Fruit fly (Drosophila melanogaster) whole organism, prepupa: ENCODE results near the gene pic.

Experiments
- Blimp-1 ChIP-seq: fragments of 200-800 bp; sonication (Bioruptor generic); optimal IDR thresholded peaks from 3 replicates; lab custom pipeline; 2017; ENCODE audit warnings: missing biosample characterization, missing genetic modification characterization, mild to moderate bottlenecking, moderate library complexity, missing genetic modification reagents
- CG10631 ChIP-seq: fragments of 200-800 bp; sonication (Bioruptor generic); optimal IDR thresholded peaks from 2 replicates; lab custom pipeline; 2016; ENCODE audit warnings: missing biosample characterization, missing genetic modification characterization
- CG10669 ChIP-seq: fragments of 200-800 bp; sonication (Bioruptor generic); optimal IDR thresholded peaks from 3 replicates; lab custom pipeline; 2018; ENCODE audit warnings: missing biosample characterization, mild to moderate bottlenecking, missing genetic modification characterization, moderate library complexity
- CG11762 ChIP-seq: fragments of 200-800 bp; sonication (Bioruptor generic); optimal IDR thresholded peaks from 3 replicates; lab custom pipeline; 2016; ENCODE audit warnings: missing biosample characterization, missing genetic modification characterization; ENCODE audit not compliant: insufficient read depth
- CG11902 ChIP-seq: fragments of 200-800 bp; sonication (Bioruptor generic); optimal IDR thresholded peaks from 3 replicates; lab custom pipeline; 2016; ENCODE audit warnings: missing biosample characterization, missing genetic modification characterization
- CG15336 ChIP-seq: fragments of 200-800 bp; sonication (Bioruptor generic); IDR thresholded peaks from 2 replicates; pipeline ENCODE4 v1.3.6; 2022; ENCODE audit warnings: missing biosample characterization, missing genetic modification characterization
- CG1621 ChIP-seq: fragments of 200-800 bp; sonication (Bioruptor generic); optimal IDR thresholded peaks from 3 replicates; lab custom pipeline; 2018; ENCODE audit warnings: missing biosample characterization, mild to moderate bottlenecking, missing genetic modification characterization
- CG16779 ChIP-seq: fragments of 200-800 bp; sonication (Bioruptor generic); optimal IDR thresholded peaks from 3 replicates; lab custom pipeline; 2017; ENCODE audit warnings: missing biosample characterization, mild to moderate bottlenecking, missing genetic modification characterization
- CG3032 ChIP-seq: fragments of 200-800 bp; optimal IDR thresholded peaks from 2 replicates; lab custom pipeline; 2019; ENCODE audit warnings: missing biosample characterization, mild to moderate bottlenecking, missing genetic modification characterization, moderate library complexity
- CG32006 ChIP-seq: fragments of 200-800 bp; sonication (Bioruptor generic); optimal IDR thresholded peaks from 3 replicates; lab custom pipeline; 2017; ENCODE audit warnings: missing biosample characterization, mild to moderate bottlenecking, missing genetic modification characterization
- CG3919 ChIP-seq: fragments of 200-800 bp; sonication (Bioruptor generic); optimal IDR thresholded peaks from 3 replicates; lab custom pipeline; 2016; ENCODE audit warnings: missing biosample characterization, missing genetic modification characterization
- CG4318 ChIP-seq: fragments of 200-800 bp; sonication (Bioruptor generic); optimal IDR thresholded peaks from 3 replicates; lab custom pipeline; 2017; ENCODE audit warnings: missing biosample characterization, mild to moderate bottlenecking, missing genetic modification characterization
- CG6163 ChIP-seq: fragments of 200-800 bp; sonication (Bioruptor generic); IDR thresholded peaks from 3 replicates; pipeline ENCODE4 v1.3.6; 2022; ENCODE audit warnings: missing biosample characterization, missing genetic modification characterization
- CG6276 ChIP-seq: fragments of 200-800 bp; sonication (Bioruptor generic); optimal IDR thresholded peaks from 2 replicates; lab custom pipeline; 2017; ENCODE audit warnings: missing biosample characterization, mild to moderate bottlenecking, missing genetic modification characterization
- CG6792 ChIP-seq: fragments of 200-800 bp; sonication (Bioruptor generic); optimal IDR thresholded peaks from 3 replicates; lab custom pipeline; 2016; ENCODE audit warnings: missing biosample characterization, missing genetic modification characterization
- CG6808 ChIP-seq: fragments of 200-800 bp; sonication (Bioruptor generic); optimal IDR thresholded peaks from 3 replicates; lab custom pipeline; 2017; ENCODE audit warnings: missing biosample characterization, missing genetic modification characterization, mild to moderate bottlenecking, moderate library complexity, missing genetic modification reagents
- CG6854 ChIP-seq: fragments of 200-800 bp; sonication (Bioruptor generic); optimal IDR thresholded peaks from 2 replicates; lab custom pipeline; 2017; ENCODE audit warnings: missing biosample characterization, mild to moderate bottlenecking, missing genetic modification characterization
- CG7368 ChIP-seq: fragments of 200-800 bp; sonication (Bioruptor generic); optimal IDR thresholded peaks from 3 replicates; lab custom pipeline; 2016; ENCODE audit warnings: missing biosample characterization, missing genetic modification characterization
- CG8119 ChIP-seq: fragments of 200-800 bp; sonication (Bioruptor generic); IDR thresholded peaks from 3 replicates; pipeline ENCODE4 v1.3.6; 2022; ENCODE audit warnings: missing biosample characterization, missing genetic modification characterization
- CG8319 ChIP-seq: fragments of 200-800 bp; sonication (Bioruptor generic); optimal IDR thresholded peaks from 3 replicates; lab custom pipeline; 2016; ENCODE audit warnings: missing biosample characterization, missing genetic modification characterization
- CG8632 ChIP-seq: fragments of 200-800 bp; sonication (Bioruptor generic); optimal IDR thresholded peaks from 3 replicates; lab custom pipeline; 2016; ENCODE audit warnings: missing biosample characterization, missing genetic modification characterization
- Eip75B ChIP-seq: fragments of 200-800 bp; sonication (Bioruptor generic); optimal IDR thresholded peaks from 3 replicates; lab custom pipeline; 2016; ENCODE audit warnings: missing biosample characterization, missing genetic modification characterization
- Eip78C ChIP-seq: fragments of 200-800 bp; sonication (Bioruptor generic); peaks from one replicate; lab custom pipeline; 2016; ENCODE audit warnings: missing biosample characterization, missing genetic modification characterization
- Eip93F ChIP-seq: fragments of 200-800 bp; sonication (Bioruptor generic); optimal IDR thresholded peaks from 2 replicates; lab custom pipeline; 2016; ENCODE audit warnings: missing biosample characterization, mild to moderate bottlenecking, missing genetic modification characterization
- Ets21C ChIP-seq: fragments of 200-800 bp; sonication (Bioruptor generic); optimal IDR thresholded peaks from 3 replicates; lab custom pipeline; 2016; ENCODE audit warnings: missing biosample characterization, missing genetic modification characterization
- Ets96B ChIP-seq: fragments of 200-800 bp; optimal IDR thresholded peaks from 2 replicates; lab custom pipeline; 2019; ENCODE audit warnings: missing biosample characterization, mild to moderate bottlenecking, missing genetic modification characterization, moderate library complexity
- Gug ChIP-seq: fragments of 200-800 bp; sonication (Bioruptor generic); IDR thresholded peaks from 2 replicates; pipeline ENCODE4 v1.3.6; 2022; ENCODE audit warnings: missing biosample characterization, missing genetic modification characterization
- Hr38 ChIP-seq: sonication (Bioruptor generic); optimal IDR thresholded peaks from 2 replicates; lab custom pipeline; 2016; ENCODE audit warnings: missing biosample characterization, missing genetic modification characterization
- Hr4 ChIP-seq: fragments of 200-800 bp; sonication (Bioruptor generic); optimal IDR thresholded peaks from 3 replicates; lab custom pipeline; 2016; ENCODE audit warnings: missing biosample characterization, missing genetic modification characterization
- Lpt ChIP-seq: fragments of 200-800 bp; sonication (Bioruptor generic); optimal IDR thresholded peaks from 3 replicates; lab custom pipeline; 2016; ENCODE audit warnings: missing biosample characterization, missing genetic modification characterization
- OdsH ChIP-seq: fragments of 200-800 bp; sonication (Bioruptor generic); optimal IDR thresholded peaks from 3 replicates; lab custom pipeline; 2016; ENCODE audit warnings: missing biosample characterization, missing genetic modification characterization
- Smox ChIP-seq: fragments of 200-800 bp; sonication (Bioruptor generic); optimal IDR thresholded peaks from 3 replicates; lab custom pipeline; 2016; ENCODE audit warnings: missing biosample characterization, missing genetic modification characterization
- Sox102F ChIP-seq: fragments of 200-800 bp; sonication (Bioruptor generic); optimal IDR thresholded peaks from 2 replicates; lab custom pipeline; 2016; ENCODE audit warnings: missing biosample characterization, mild to moderate bottlenecking, missing genetic modification characterization
- Sox14 ChIP-seq: fragments of 200-800 bp; sonication (Bioruptor generic); optimal IDR thresholded peaks from 3 replicates; lab custom pipeline; 2016; ENCODE audit warnings: missing biosample characterization, missing genetic modification characterization
- Sox15 ChIP-seq: fragments of 200-800 bp; sonication (Bioruptor generic); optimal IDR thresholded peaks from 3 replicates; lab custom pipeline; 2016; ENCODE audit warnings: missing biosample characterization, missing genetic modification characterization
- achi ChIP-seq: fragments of 200-800 bp; sonication (Bioruptor generic); optimal IDR thresholded peaks from 3 replicates; lab custom pipeline; 2016; ENCODE audit warnings: missing biosample characterization, missing genetic modification characterization
- acj6 ChIP-seq: fragments of 200-800 bp; sonication (Bioruptor generic); optimal IDR thresholded peaks from 3 replicates; lab custom pipeline; 2016; ENCODE audit warnings: missing biosample characterization, missing genetic modification characterization
- dac ChIP-seq: fragments of 200-800 bp; sonication (Bioruptor generic); optimal IDR thresholded peaks from 2 replicates; lab custom pipeline; 2017; ENCODE audit warnings: missing biosample characterization, mild to moderate bottlenecking, missing genetic modification characterization
- dsx ChIP-seq: fragments of 200-800 bp; optimal IDR thresholded peaks from 3 replicates; lab custom pipeline; 2019; ENCODE audit warnings: missing biosample characterization, mild to moderate bottlenecking, missing genetic modification characterization, moderate library complexity; ENCODE audit not compliant: poor library complexity, severe bottlenecking
- eg ChIP-seq: fragments of 200-800 bp; sonication (Bioruptor generic); IDR thresholded peaks from 3 replicates; pipeline ENCODE4 v1.3.6; 2022; ENCODE audit warnings: missing biosample characterization, missing genetic modification characterization
- esn ChIP-seq: fragments of 200-800 bp; sonication (Bioruptor generic); optimal IDR thresholded peaks from 2 replicates; lab custom pipeline; 2016; ENCODE audit warnings: missing biosample characterization, mild to moderate bottlenecking, missing genetic modification characterization, moderate library complexity
- fd59A ChIP-seq: fragments of 200-800 bp; sonication (Bioruptor generic); optimal IDR thresholded peaks from 2 replicates; lab custom pipeline; 2017; ENCODE audit warnings: missing biosample characterization, mild to moderate bottlenecking, missing genetic modification characterization, missing genetic modification reagents
- fd85E ChIP-seq: fragments of 200-800 bp; sonication (Bioruptor generic); optimal IDR thresholded peaks from 3 replicates; lab custom pipeline; 2016; ENCODE audit warnings: missing biosample characterization, missing genetic modification characterization
- fkh ChIP-seq: fragments of 200-800 bp; sonication (Bioruptor generic); optimal IDR thresholded peaks from 3 replicates; lab custom pipeline; 2017; ENCODE audit warnings: missing biosample characterization, mild to moderate bottlenecking, missing genetic modification characterization, moderate library complexity
- lz ChIP-seq: fragments of 200-800 bp; sonication (Bioruptor generic); optimal IDR thresholded peaks from 3 replicates; lab custom pipeline; 2016; ENCODE audit warnings: missing biosample characterization, missing genetic modification characterization
- net ChIP-seq: fragments of 200-800 bp; sonication (Bioruptor generic); optimal IDR thresholded peaks from 3 replicates; lab custom pipeline; 2016; ENCODE audit warnings: missing biosample characterization, missing genetic modification characterization
- pdm3 ChIP-seq: fragments of 200-800 bp; sonication (Bioruptor generic); optimal IDR thresholded peaks from 3 replicates; lab custom pipeline; 2016; ENCODE audit warnings: missing biosample characterization, missing genetic modification characterization
- salr ChIP-seq, 2 experiments: fragments of 200-800 bp; sonication (Bioruptor generic); optimal IDR thresholded peaks; 3 replicates each; lab custom pipeline; 2016 to 2018; ENCODE audit warnings: missing biosample characterization in 2 of 2, missing genetic modification characterization in 2 of 2, mild to moderate bottlenecking in 1 of 2
- spab ChIP-seq: fragments of 200-800 bp; sonication (Bioruptor generic); optimal IDR thresholded peaks from 2 replicates; lab custom pipeline; 2017; ENCODE audit warnings: missing biosample characterization, mild to moderate bottlenecking, missing genetic modification characterization, missing genetic modification reagents
- ss ChIP-seq, 2 experiments: fragments of 200-800 bp; sonication (Bioruptor generic); optimal IDR thresholded peaks; 2 replicates in 1 of 2; 3 replicates in 1 of 2; lab custom pipeline; 2017 to 2018; ENCODE audit warnings: mild to moderate bottlenecking in 2 of 2, missing biosample characterization in 2 of 2, missing genetic modification characterization in 2 of 2, moderate library complexity in 1 of 2
- topi ChIP-seq: fragments of 200-800 bp; sonication (Bioruptor generic); optimal IDR thresholded peaks from 3 replicates; lab custom pipeline; 2016; ENCODE audit warnings: missing biosample characterization, missing genetic modification characterization
- vri ChIP-seq: fragments of 200-800 bp; sonication (Bioruptor generic); optimal IDR thresholded peaks from 3 replicates; lab custom pipeline; 2016; ENCODE audit warnings: missing biosample characterization, mild to moderate bottlenecking, missing genetic modification characterization

The pic gene

dm6 chr3R:13012351-13012750, 39.7 kb upstream of the pic start:
- TF ChIP-seq CG16779 (tag; lab: Kevin White, UChicago), result peak; percentile 53
- TF ChIP-seq CG3032 (tag; lab: Kevin White, UChicago), result peak; percentile 49
- TF ChIP-seq CG6854 (GFP tag; lab: Kevin White, UChicago), result peak; percentile 26
- TF ChIP-seq esn (GFP tag; lab: Kevin White, UChicago), result peak; percentile 81
- TF ChIP-seq CG8119 (GFP tag; lab: Robert Waterston, UW), result peak; percentile 73; the same call in 2 of the 3 replicates
- TF ChIP-seq CG32006 (GFP tag; lab: Kevin White, UChicago), result peak; percentile 77
- TF ChIP-seq fd85E, result no peak
- peak; percentile 80 for TF ChIP-seq Gug (GFP tag; lab: Robert Waterston, UW)
- no peak for TF ChIP-seq Eip93F
- TF ChIP-seq ss (GFP tag; optimal IDR thresholded peaks at IDR 0.05; lab: Kevin White, UChicago), result peak; percentile 71 to 75
- peak; percentile 80 for TF ChIP-seq net
- TF ChIP-seq Eip75B (GFP tag; lab: Kevin White, UChicago), result peak; percentile 58
- no peak for TF ChIP-seq Hr38
- peak; percentile 74 for TF ChIP-seq Hr4 (GFP tag; lab: Kevin White, UChicago)
- peak; percentile 72 for TF ChIP-seq CG3919
- peak; percentile 33 for TF ChIP-seq fd59A (GFP tag; lab: Kevin White, UChicago)
- TF ChIP-seq Smox, result peak; percentile 68
- TF ChIP-seq achi (GFP tag; lab: Kevin White, UChicago), result peak; percentile 62
- TF ChIP-seq CG7368 (GFP tag; lab: Kevin White, UChicago), result peak; percentile 74
- TF ChIP-seq Lpt (GFP tag; lab: Kevin White, UChicago), result peak; percentile 76
- TF ChIP-seq Eip78C, result peak; percentile 92
- peak; percentile 62 for TF ChIP-seq CG8632 (GFP tag; lab: Kevin White, UChicago)
- peak; percentile 90 for TF ChIP-seq Sox14
- peak; percentile 66 for TF ChIP-seq topi (GFP tag; lab: Kevin White, UChicago)
- TF ChIP-seq pdm3, result peak; percentile 78
- TF ChIP-seq Sox15 (GFP tag; lab: Kevin White, UChicago), result peak; percentile 73
- TF ChIP-seq CG4318 (GFP tag; lab: Kevin White, UChicago), result no peak
- TF ChIP-seq salr (GFP tag; optimal IDR thresholded peaks at IDR 0.05; lab: Kevin White, UChicago), result peak; percentile 50 to 55
- peak; percentile 77 for TF ChIP-seq CG6792 (GFP tag; lab: Kevin White, UChicago)
- TF ChIP-seq eg (GFP tag; lab: Robert Waterston, UW), result peak; percentile 89
- TF ChIP-seq Sox102F, result peak; percentile 71
- TF ChIP-seq CG1621, result peak; percentile 63
- TF ChIP-seq spab, result peak; percentile 47
- TF ChIP-seq CG11762 (GFP tag; lab: Kevin White, UChicago), result peak; percentile 33
- peak; percentile 67 for TF ChIP-seq CG10669
- TF ChIP-seq CG8319 (GFP tag; lab: Kevin White, UChicago), result peak; percentile 63
- TF ChIP-seq CG15336 (GFP tag; lab: Robert Waterston, UW), result no peak; the same call in 1 of the 2 replicates
- peak; percentile 65 for TF ChIP-seq CG11902 (GFP tag; lab: Kevin White, UChicago)
- peak; percentile 69 for TF ChIP-seq CG6808
- peak; percentile 57 for TF ChIP-seq Blimp-1 (GFP tag; lab: Kevin White, UChicago)
- peak; percentile 67 for TF ChIP-seq Ets21C (GFP tag; lab: Kevin White, UChicago)
- peak; percentile 73 for TF ChIP-seq acj6 (GFP tag; lab: Kevin White, UChicago)
- peak; percentile 88 for TF ChIP-seq CG6163 (GFP tag; lab: Robert Waterston, UW)
- peak; percentile 59 for TF ChIP-seq fkh (GFP tag; lab: Kevin White, UChicago)
- peak; percentile 63 for TF ChIP-seq Ets96B (tag; lab: Kevin White, UChicago)
- peak; percentile 77 for TF ChIP-seq dac (GFP tag; lab: Kevin White, UChicago)
- TF ChIP-seq CG10631 (GFP tag; lab: Kevin White, UChicago), result peak; percentile 72
- peak; percentile 48 for TF ChIP-seq dsx (GFP tag; lab: Kevin White, UChicago)
- peak; percentile 82 for TF ChIP-seq lz
- peak; percentile 86 for TF ChIP-seq vri
- peak; percentile 77 for TF ChIP-seq CG6276 (GFP tag; lab: Kevin White, UChicago)
- TF ChIP-seq OdsH (GFP tag; lab: Kevin White, UChicago), result peak; percentile 77
